Fruit fly (Drosophila melanogaster) whole organism, embryonic: ENCODE measurements around the gene Mon1.

ENCODE experiments used
- Asciz ChIP-seq: fragments of 200-800 bp; sonication (Bioruptor generic); optimal IDR thresholded peaks from 2 replicates; lab custom pipeline; 2017; ENCODE audit warnings: missing biosample characterization, mild to moderate bottlenecking, missing genetic modification characterization, missing genetic modification reagents
- Atf6 ChIP-seq: fragments of 200-800 bp; sonication (Bioruptor generic); IDR thresholded peaks from 2 replicates; pipeline ENCODE4 v1.3.6; 2022; ENCODE audit warnings: missing biosample characterization, missing genetic modification characterization
- CG1024 ChIP-seq: fragments of 200-800 bp; sonication (Bioruptor generic); IDR thresholded peaks from 2 replicates; pipeline ENCODE4 v1.3.6; 2022; ENCODE audit warnings: missing biosample characterization, missing genetic modification characterization
- CG12219 ChIP-seq: fragments of 200-800 bp; sonication (Bioruptor generic); optimal IDR thresholded peaks from 3 replicates; lab custom pipeline; 2018; ENCODE audit warnings: missing biosample characterization, mild to moderate bottlenecking, missing genetic modification characterization
- CG1233 ChIP-seq: fragments of 200-800 bp; sonication (Bioruptor generic); optimal IDR thresholded peaks from 4 replicates; lab custom pipeline; 2018; ENCODE audit warnings: missing biosample characterization, mild to moderate bottlenecking, missing genetic modification characterization
- CG12391 ChIP-seq: fragments of 200-800 bp; sonication (Bioruptor generic); optimal IDR thresholded peaks from 3 replicates; lab custom pipeline; 2018; ENCODE audit warnings: missing biosample characterization, mild to moderate bottlenecking, missing genetic modification characterization, moderate library complexity
- CG14710 ChIP-seq: fragments of 200-800 bp; sonication (Bioruptor generic); optimal IDR thresholded peaks from 3 replicates; lab custom pipeline; 2019; ENCODE audit warnings: missing biosample characterization, mild to moderate bottlenecking, missing genetic modification characterization, moderate library complexity
- CG16815 ChIP-seq: fragments of 200-800 bp; sonication (Bioruptor generic); optimal IDR thresholded peaks from 3 replicates; lab custom pipeline; 2017; ENCODE audit warnings: missing biosample characterization, mild to moderate bottlenecking, missing genetic modification characterization
- CG17361 ChIP-seq: fragments of 200-800 bp; sonication (Bioruptor generic); IDR thresholded peaks from 3 replicates; pipeline ENCODE4 v1.3.6; 2022; ENCODE audit warnings: missing biosample characterization, missing genetic modification characterization
- CG1832 ChIP-seq: fragments of 200-800 bp; sonication (Bioruptor generic); optimal IDR thresholded peaks from 2 replicates; lab custom pipeline; 2017; ENCODE audit warnings: missing biosample characterization, mild to moderate bottlenecking, missing genetic modification characterization, inconsistent platforms
- CG2199 ChIP-seq: fragments of 200-800 bp; sonication (Bioruptor generic); IDR thresholded peaks from 3 replicates; pipeline ENCODE4 v1.3.6; 2022; ENCODE audit warnings: missing biosample characterization, missing genetic modification characterization
- CG2889 ChIP-seq: fragments of 200-800 bp; sonication (Bioruptor generic); IDR thresholded peaks from 3 replicates; pipeline ENCODE4 v1.3.6; 2022; ENCODE audit warnings: missing biosample characterization, missing genetic modification characterization
- CG43689 ChIP-seq: fragments of 200-800 bp; sonication (Bioruptor generic); IDR thresholded peaks from 2 replicates; pipeline ENCODE4 v1.3.6; 2022; ENCODE audit warnings: missing biosample characterization, missing genetic modification characterization
- CG4730 ChIP-seq: fragments of 200-800 bp; sonication (Bioruptor generic); IDR thresholded peaks from 2 replicates; pipeline ENCODE4 v1.3.6; 2022; ENCODE audit warnings: missing biosample characterization, missing genetic modification characterization
- CG6765 ChIP-seq: fragments of 200-800 bp; sonication (Bioruptor generic); optimal IDR thresholded peaks from 3 replicates; lab custom pipeline; 2017; ENCODE audit warnings: missing biosample characterization, mild to moderate bottlenecking, missing genetic modification characterization
- CG6854 ChIP-seq: fragments of 200-800 bp; sonication (Bioruptor generic); optimal IDR thresholded peaks from 3 replicates; lab custom pipeline; 2017; ENCODE audit warnings: missing biosample characterization, mild to moderate bottlenecking, missing genetic modification characterization
- CG7839 ChIP-seq: fragments of 200-800 bp; sonication (Bioruptor generic); optimal IDR thresholded peaks from 3 replicates; lab custom pipeline; 2018; ENCODE audit warnings: missing biosample characterization, mild to moderate bottlenecking, missing genetic modification characterization, moderate library complexity
- CG7987 ChIP-seq: fragments of 200-800 bp; sonication (Bioruptor generic); optimal IDR thresholded peaks from 2 replicates; lab custom pipeline; 2018; ENCODE audit warnings: missing biosample characterization, mild to moderate bottlenecking, missing genetic modification characterization, moderate library complexity
- CG8388 ChIP-seq: fragments of 200-800 bp; sonication (Bioruptor generic); optimal IDR thresholded peaks from 2 replicates; lab custom pipeline; 2019; ENCODE audit warnings: missing biosample characterization, mild to moderate bottlenecking, missing genetic modification characterization, moderate library complexity
- CG9215 ChIP-seq: fragments of 200-800 bp; sonication (Bioruptor generic); IDR thresholded peaks from 2 replicates; pipeline ENCODE4 v1.3.6; 2022; ENCODE audit warnings: missing biosample characterization, missing genetic modification characterization
- CG9437 ChIP-seq: fragments of 200-800 bp; sonication (Bioruptor generic); optimal IDR thresholded peaks from 2 replicates; lab custom pipeline; 2018; ENCODE audit warnings: missing biosample characterization, mild to moderate bottlenecking, missing genetic modification characterization
- D ChIP-seq, 2 experiments: fragments of 200-800 bp in 1 of 2; fragments of >200 bp in 1 of 2; sonication (Bioruptor generic) in 1 of 2; optimal IDR thresholded peaks; 2 replicates in 1 of 2; 3 replicates in 1 of 2; lab custom pipeline; 2017; ENCODE audit warnings: mild to moderate bottlenecking in 1 of 2, missing biosample characterization in 1 of 2, missing genetic modification characterization in 1 of 2, missing genetic modification reagents in 1 of 2
- D19A ChIP-seq: fragments of 200-800 bp; optimal IDR thresholded peaks from 3 replicates; lab custom pipeline; 2019; ENCODE audit warnings: missing biosample characterization, mild to moderate bottlenecking, missing genetic modification characterization, moderate library complexity
- Eip74EF ChIP-seq, 2 experiments: fragments of 200-800 bp in 1 of 2; fragments of >200 bp in 1 of 2; sonication (Bioruptor generic) in 1 of 2; optimal IDR thresholded peaks; 2 replicates each; lab custom pipeline; 2017 to 2019; ENCODE audit warnings: missing biosample characterization in 2 of 2, missing genetic modification characterization in 2 of 2, mild to moderate bottlenecking in 1 of 2, moderate library complexity in 1 of 2
- HHEX ChIP-seq: fragments of 200-800 bp; sonication (Bioruptor generic); optimal IDR thresholded peaks from 3 replicates; lab custom pipeline; 2017; ENCODE audit warnings: missing biosample characterization, mild to moderate bottlenecking, missing genetic modification characterization, missing genetic modification reagents
- Lpt ChIP-seq: fragments of >200 bp; optimal IDR thresholded peaks from 2 replicates; lab custom pipeline; 2018; ENCODE audit warnings: missing biosample characterization, missing genetic modification characterization
- Med ChIP-seq: fragments of 200-800 bp; sonication (Bioruptor generic); peaks from one replicate; lab custom pipeline; 2016; ENCODE audit warnings: missing biosample characterization, missing genetic modification characterization, mild to moderate bottlenecking, inconsistent platforms, moderate library complexity
- Vsx1 ChIP-seq: fragments of 200-800 bp; sonication (Bioruptor generic); optimal IDR thresholded peaks from 2 replicates; lab custom pipeline; 2017; ENCODE audit warnings: missing biosample characterization, mild to moderate bottlenecking, missing genetic modification characterization, missing genetic modification reagents
- Xbp1 ChIP-seq: fragments of 200-800 bp; sonication (Bioruptor generic); optimal IDR thresholded peaks from 3 replicates; lab custom pipeline; 2016; ENCODE audit warnings: missing biosample characterization, mild to moderate bottlenecking, missing genetic modification characterization
- az2 ChIP-seq: fragments of 200-800 bp; sonication (Bioruptor generic); optimal IDR thresholded peaks from 3 replicates; lab custom pipeline; 2016; ENCODE audit warnings: missing biosample characterization, missing genetic modification characterization
- cad ChIP-seq: fragments of >200 bp; optimal IDR thresholded peaks from 2 replicates; lab custom pipeline; 2017; ENCODE audit warnings: missing biosample characterization, missing genetic modification characterization
- chif ChIP-seq, 2 experiments: fragments of 200-800 bp; sonication (Bioruptor generic); optimal IDR thresholded peaks; 3 replicates each; lab custom pipeline; 2016; ENCODE audit warnings: missing biosample characterization in 2 of 2, missing genetic modification characterization in 2 of 2
- chn ChIP-seq: fragments of 200-800 bp; sonication (Bioruptor generic); optimal IDR thresholded peaks from 2 replicates; lab custom pipeline; 2016; ENCODE audit warnings: missing biosample characterization, missing genetic modification characterization
- crol ChIP-seq: fragments of 200-800 bp; sonication (Bioruptor generic); IDR thresholded peaks from 2 replicates; pipeline ENCODE4 v1.3.6; 2022; ENCODE audit warnings: missing biosample characterization, missing genetic modification characterization
- da ChIP-seq: fragments of 200-800 bp; sonication (Bioruptor generic); optimal IDR thresholded peaks from 2 replicates; lab custom pipeline; 2016; ENCODE audit warnings: missing biosample characterization, missing genetic modification characterization
- dmrt11E ChIP-seq: fragments of 200-800 bp; sonication (Bioruptor generic); optimal IDR thresholded peaks from 3 replicates; lab custom pipeline; 2018; ENCODE audit warnings: missing biosample characterization, mild to moderate bottlenecking, missing genetic modification characterization, moderate library complexity
- esg ChIP-seq: fragments of 200-800 bp; sonication (Bioruptor generic); conservative IDR thresholded peaks from 2 replicates; pipeline ENCODE4 v1.3.6; 2022; ENCODE audit warnings: missing biosample characterization, missing genetic modification characterization
- gem ChIP-seq: fragments of 200-800 bp; sonication (Bioruptor generic); optimal IDR thresholded peaks from 2 replicates; lab custom pipeline; 2019; ENCODE audit warnings: missing biosample characterization, mild to moderate bottlenecking, missing genetic modification characterization, moderate library complexity
- grau ChIP-seq: fragments of 200-800 bp; optimal IDR thresholded peaks from 3 replicates; lab custom pipeline; 2019; ENCODE audit warnings: missing biosample characterization, mild to moderate bottlenecking, missing genetic modification characterization, moderate library complexity
- ind ChIP-seq: fragments of 200-800 bp; sonication (Bioruptor generic); optimal IDR thresholded peaks from 3 replicates; lab custom pipeline; 2016; ENCODE audit warnings: missing biosample characterization, missing genetic modification characterization
- pan ChIP-seq, 4 experiments: fragments of >200 bp in 3 of 4; fragments of 200-800 bp in 1 of 4; sonication (Bioruptor generic) in 1 of 4; optimal IDR thresholded peaks in 3 of 4; IDR thresholded peaks in 1 of 4; 2 replicates each; pipeline versions ENCODE4 v1.3.6 to Lab custom; 2017 to 2022; ENCODE audit warnings: missing biosample characterization in 2 of 4, missing genetic modification characterization in 2 of 4, mixed read lengths in 1 of 4
- prd ChIP-seq, 3 experiments: fragments of >200 bp in 2 of 3; fragments of 200-800 bp in 1 of 3; sonication (Bioruptor generic) in 1 of 3; optimal IDR thresholded peaks in 2 of 3; IDR thresholded peaks in 1 of 3; 2 replicates in 2 of 3; 3 replicates in 1 of 3; pipeline versions ENCODE4 v1.3.6 to Lab custom; 2017 to 2022; ENCODE audit warnings: missing biosample characterization in 1 of 3, missing genetic modification characterization in 1 of 3
- row ChIP-seq: fragments of 200-800 bp; sonication (Bioruptor generic); IDR thresholded peaks from 3 replicates; pipeline ENCODE4 v1.3.6; 2022; ENCODE audit warnings: missing biosample characterization, missing genetic modification characterization
- so ChIP-seq: fragments of 200-800 bp; sonication (Bioruptor generic); IDR thresholded peaks from 3 replicates; pipeline ENCODE4 v1.3.6; 2022; ENCODE audit warnings: missing biosample characterization, missing genetic modification characterization
- tin ChIP-seq: fragments of 200-800 bp; sonication (Bioruptor generic); optimal IDR thresholded peaks from 3 replicates; lab custom pipeline; 2016; ENCODE audit warnings: missing biosample characterization, missing genetic modification characterization
- unpg ChIP-seq: fragments of 200-800 bp; sonication (Bioruptor generic); optimal IDR thresholded peaks from 3 replicates; lab custom pipeline; 2018; ENCODE audit warnings: missing biosample characterization, mild to moderate bottlenecking, missing genetic modification characterization, moderate library complexity
- zen ChIP-seq: fragments of 200-800 bp; sonication (Bioruptor generic); optimal IDR thresholded peaks from 3 replicates; lab custom pipeline; 2018; ENCODE audit warnings: missing biosample characterization, mild to moderate bottlenecking, missing genetic modification characterization, moderate library complexity
- zfh2 ChIP-seq: fragments of 200-800 bp; sonication (Bioruptor generic); optimal IDR thresholded peaks from 2 replicates; lab custom pipeline; 2016; ENCODE audit warnings: missing biosample characterization, missing genetic modification characterization

Mon1 gene

DNA sequence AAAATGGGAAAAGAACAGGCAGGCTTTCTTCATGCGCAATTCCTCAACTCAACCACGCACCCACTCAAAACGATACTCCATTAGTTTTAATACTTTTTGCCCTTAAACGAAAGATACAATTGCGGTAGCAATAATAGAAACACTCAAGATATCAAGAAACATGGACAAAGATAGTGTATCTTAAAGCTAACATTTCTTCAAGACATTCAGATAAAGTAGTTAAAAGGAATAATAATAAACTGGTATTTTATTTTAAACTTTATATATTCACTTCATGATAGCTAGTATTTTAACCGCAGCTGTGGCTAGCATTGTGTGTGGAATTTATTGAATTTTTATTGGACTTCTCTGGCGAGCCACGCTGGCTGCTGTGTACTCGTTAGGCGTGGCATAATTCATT, 5.7 kb downstream of the Mon1 start (continued):
- TF ChIP-seq CG1832 (GFP tag; lab: Kevin White, UChicago) = no peak
- TF ChIP-seq CG14710 = peak; percentile 67
- TF ChIP-seq row = peak; percentile 86
- peak; percentile 83 for TF ChIP-seq CG12391
- peak; percentile 78 for TF ChIP-seq CG7839 (tag; lab: Kevin White, UChicago)
- peak; percentile 58 for TF ChIP-seq CG12219 (GFP tag; lab: Kevin White, UChicago)
- no peak for TF ChIP-seq crol
- TF ChIP-seq dmrt11E (tag; lab: Kevin White, UChicago) = peak; percentile 66
- TF ChIP-seq az2 (GFP tag; lab: Kevin White, UChicago) = peak; percentile 60
- no peak for TF ChIP-seq da
- TF ChIP-seq gem (tag; lab: Kevin White, UChicago) = peak; percentile 87
- TF ChIP-seq D (optimal IDR thresholded peaks at IDR 0.05; lab: Kevin White, UChicago) = no peak
- TF ChIP-seq D (GFP tag; optimal IDR thresholded peaks at IDR 0.05; lab: Kevin White, UChicago) = peak; percentile 61
- TF ChIP-seq CG1024 = 0 out of 2 replicates have a peak, but pooled peaks have one; percentile 25
- TF ChIP-seq CG6765 = peak; percentile 27
- peak; percentile 47 for TF ChIP-seq CG8388 (GFP tag; lab: Kevin White, UChicago)
- peak; percentile 58 for TF ChIP-seq HHEX (GFP tag; lab: Kevin White, UChicago)
- TF ChIP-seq chif (GFP tag; optimal IDR thresholded peaks at IDR 0.05; lab: Kevin White, UChicago) = peak; percentile 7 to 48
- TF ChIP-seq so (GFP tag; lab: Robert Waterston, UW) = peak; percentile 53; the same call in 1 of the 3 replicates
- no peak for TF ChIP-seq Lpt (GFP tag; lab: Kevin White, UChicago)
- no peak for TF ChIP-seq CG2199 (GFP tag; lab: Robert Waterston, UW)
- no peak for TF ChIP-seq Vsx1 (GFP tag; lab: Kevin White, UChicago)
- peak in 1 of 2 experiments; percentile 2 for TF ChIP-seq Eip74EF (GFP tag; optimal IDR thresholded peaks at IDR 0.05; lab: Kevin White, UChicago)
- TF ChIP-seq D19A (tag; lab: Kevin White, UChicago) = peak; percentile 50
- peak; percentile 59 for TF ChIP-seq unpg
- TF ChIP-seq chn (GFP tag; lab: Kevin White, UChicago) = peak; percentile 20
- peak; percentile 50 for TF ChIP-seq CG9437
- TF ChIP-seq CG16815 = peak; percentile 43
- no peak for TF ChIP-seq prd (optimal IDR thresholded peaks at IDR 0.05; lab: Kevin White, UChicago)
- TF ChIP-seq prd (GFP tag; IDR thresholded peaks at IDR 0.05; lab: Robert Waterston, UW) = peak; percentile 64; the same call in 2 of the 3 replicates
- peak; percentile 65 for TF ChIP-seq zen
- TF ChIP-seq Xbp1 (GFP tag; lab: Kevin White, UChicago) = peak; percentile 50
- TF ChIP-seq Atf6 (GFP tag; lab: Robert Waterston, UW) = peak; percentile 53; the same call in 1 of the 2 replicates
- TF ChIP-seq ind = peak; percentile 61
- TF ChIP-seq Asciz (GFP tag; lab: Kevin White, UChicago) = peak; percentile 57
- no peak for TF ChIP-seq cad (GFP tag; lab: Kevin White, UChicago)
- peak; percentile 34 for TF ChIP-seq tin (GFP tag; lab: Kevin White, UChicago)
- TF ChIP-seq esg (GFP tag; lab: Robert Waterston, UW) = peak; percentile 71
- peak; percentile 71 for TF ChIP-seq Med (GFP tag; lab: Kevin White, UChicago)
- peak; percentile 49 for TF ChIP-seq CG9215 (GFP tag; lab: Robert Waterston, UW)
- no peak for TF ChIP-seq zfh2
- TF ChIP-seq CG1233 = peak; percentile 64
- TF ChIP-seq CG43689 (GFP tag; lab: Robert Waterston, UW) = peak; percentile 52; the same call in 1 of the 2 replicates
- TF ChIP-seq pan (optimal IDR thresholded peaks at IDR 0.05; lab: Kevin White, UChicago) = no peak
- TF ChIP-seq pan (GFP tag; optimal IDR thresholded peaks at IDR 0.05 in 1 of 2, IDR thresholded peaks at IDR 0.05 in 1 of 2) = peak in 1 of 2 experiments; percentile 77
- TF ChIP-seq CG4730 (GFP tag; lab: Robert Waterston, UW) = peak; percentile 27; the same call in 1 of the 2 replicates
- peak; percentile 10 for TF ChIP-seq CG7987 (GFP tag; lab: Kevin White, UChicago)
- TF ChIP-seq CG6854 (GFP tag; lab: Kevin White, UChicago) = peak; percentile 23
- peak; percentile 80 for TF ChIP-seq CG17361 (GFP tag; lab: Robert Waterston, UW)
- peak; percentile 41; the same call in 1 of the 3 replicates for TF ChIP-seq CG2889 (GFP tag; lab: Robert Waterston, UW)
- peak; percentile 59 for TF ChIP-seq grau (tag; lab: Kevin White, UChicago)
